Worm (Caenorhabditis elegans): Measurements from ENCODE around the gene T01B6.1.

DNA sequence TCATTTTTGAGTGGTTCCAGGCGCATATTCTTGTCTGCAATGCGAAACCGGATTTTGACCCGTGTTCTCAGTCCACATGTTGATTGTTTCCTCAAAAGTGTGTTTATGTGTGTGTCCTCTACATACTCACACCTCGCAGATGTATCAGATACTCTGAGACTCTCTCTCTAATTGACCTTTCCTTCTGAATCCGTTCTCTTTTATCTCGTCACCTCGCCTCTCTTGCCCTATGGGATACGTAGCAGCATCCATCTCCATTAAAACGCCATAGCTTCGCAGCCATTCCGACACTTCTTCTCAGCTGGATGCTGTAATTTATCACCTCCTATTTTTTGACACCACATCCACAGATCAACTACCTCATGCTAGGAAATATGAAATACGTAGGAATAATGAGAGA, 5.0 kb upstream of the T01B6.1 start:
- TF ChIP-seq him-1 (tag; optimal IDR thresholded peaks at IDR 0.05) (no peak), dao-5 (tag; optimal IDR thresholded peaks at IDR 0.05) (no peak), W03F9.2 (tag; optimal IDR thresholded peaks at IDR 0.05) (no peak)

Data from whole organism, L4/young adult.